Worm (Caenorhabditis elegans): ENCODE results near the gene F36H9.1.

DNA sequence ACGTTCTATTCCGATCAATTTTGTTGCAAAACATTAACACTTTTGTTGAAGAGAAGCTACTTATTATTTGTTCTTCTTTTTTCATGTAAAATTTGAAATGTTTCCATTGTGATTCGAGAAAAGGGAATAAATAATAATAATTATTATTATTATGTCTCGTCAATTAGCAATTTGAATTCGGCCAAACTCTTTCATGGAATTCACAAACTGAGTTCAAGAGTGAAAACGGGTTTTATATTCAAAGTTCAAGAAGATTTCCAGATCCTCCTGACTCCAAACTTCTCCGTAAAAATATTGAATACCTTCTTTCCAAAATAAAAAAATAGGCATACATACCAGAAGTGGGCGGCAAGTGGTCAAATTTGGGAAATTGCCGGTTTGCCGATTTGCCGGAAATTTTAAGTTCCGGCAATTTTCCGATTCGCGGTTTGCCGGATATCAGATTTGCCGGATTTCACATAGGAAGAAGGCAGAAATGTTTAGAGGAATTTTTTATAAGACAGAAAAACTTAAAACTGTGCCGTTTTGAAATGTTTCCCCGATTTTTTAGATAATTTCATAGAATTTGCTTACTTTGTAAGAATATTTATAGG, 11.5 kb downstream of the F36H9.1 start:
- TF ChIP-seq ama-1 (optimal IDR thresholded peaks at IDR 0.05): no peak
- no peak for TF ChIP-seq aly-1 (tag; optimal IDR thresholded peaks at IDR 0.05)
- TF ChIP-seq ets-7 (tag; optimal IDR thresholded peaks at IDR 0.05): no peak
- TF ChIP-seq hnd-1 (tag; optimal IDR thresholded peaks at IDR 0.05): no peak
- TF ChIP-seq ceh-36 (tag; optimal IDR thresholded peaks at IDR 0.05): no peak
- TF ChIP-seq hmg-4 (GFP tag; optimal IDR thresholded peaks at IDR 0.05): no peak
